Fruit fly (Drosophila melanogaster) whole organism, wandering third instar larva: ENCODE data around the gene CG31687.

ENCODE experiments used
- CG9705 ChIP-seq: fragments of 200-800 bp; sonication (Bioruptor generic); optimal IDR thresholded peaks from 2 replicates; lab custom pipeline; 2018; ENCODE audit warnings: missing biosample characterization, mild to moderate bottlenecking, missing genetic modification characterization
- CrebA ChIP-seq: fragments of 200-800 bp; sonication (Bioruptor generic); optimal IDR thresholded peaks from 2 replicates; lab custom pipeline; 2016; ENCODE audit warnings: missing biosample characterization, mild to moderate bottlenecking, missing genetic modification characterization, borderline replicate concordance
- Dfd ChIP-seq: fragments of >200 bp; optimal IDR thresholded peaks from 2 replicates; lab custom pipeline; 2017; ENCODE audit warnings: missing biosample characterization, missing genetic modification characterization
- Dif ChIP-seq: fragments of 200-275, 200-300 bp; sonication (Bioruptor generic); optimal IDR thresholded peaks from 2 replicates; lab custom pipeline; 2018; ENCODE audit warnings: missing biosample characterization, missing genetic modification characterization; ENCODE audit not compliant: partially characterized antibody
- GATAd ChIP-seq: sonication (Bioruptor generic); optimal IDR thresholded peaks from 2 replicates; lab custom pipeline; 2016; ENCODE audit warnings: missing biosample characterization, missing genetic modification characterization
- HLH106 ChIP-seq: fragments of 200-800 bp; optimal IDR thresholded peaks from 3 replicates; lab custom pipeline; 2019; ENCODE audit warnings: missing biosample characterization, mild to moderate bottlenecking, missing genetic modification characterization, moderate library complexity
- Hnf4 ChIP-seq: fragments of 200-800 bp; sonication (Bioruptor generic); optimal IDR thresholded peaks from 2 replicates; lab custom pipeline; 2016; ENCODE audit warnings: missing biosample characterization, mild to moderate bottlenecking, missing genetic modification characterization
- Hr78 ChIP-seq: fragments of >200 bp; optimal IDR thresholded peaks from 2 replicates; lab custom pipeline; 2017; ENCODE audit warnings: missing biosample characterization, missing genetic modification characterization
- Jra ChIP-seq: sonication (Bioruptor generic); optimal IDR thresholded peaks from 2 replicates; lab custom pipeline; 2016; ENCODE audit warnings: missing biosample characterization, missing genetic modification characterization
- Mio ChIP-seq: sonication (Bioruptor generic); optimal IDR thresholded peaks from 2 replicates; lab custom pipeline; 2016; ENCODE audit warnings: missing biosample characterization, missing genetic modification characterization
- Myc ChIP-seq: fragments of >200 bp; optimal IDR thresholded peaks from 2 replicates; lab custom pipeline; 2017
- OdsH ChIP-seq: fragments of 200-800 bp; sonication (Bioruptor generic); optimal IDR thresholded peaks from 2 replicates; lab custom pipeline; 2016; ENCODE audit warnings: missing biosample characterization, mild to moderate bottlenecking, missing genetic modification characterization
- Rel ChIP-seq, 2 experiments: fragments of 200-800 bp; sonication (Bioruptor generic) in 1 of 2; optimal IDR thresholded peaks; 2 replicates in 1 of 2; 3 replicates in 1 of 2; lab custom pipeline; 2016 to 2019; ENCODE audit warnings: mild to moderate bottlenecking in 2 of 2, missing biosample characterization in 2 of 2, missing genetic modification characterization in 2 of 2, moderate library complexity in 1 of 2
- Sp1 ChIP-seq: fragments of 200-800 bp; sonication (Bioruptor generic); optimal IDR thresholded peaks from 3 replicates; lab custom pipeline; 2019; ENCODE audit warnings: missing biosample characterization, mild to moderate bottlenecking, missing genetic modification characterization, moderate library complexity
- Vsx2 ChIP-seq: fragments of 200-300, 225-300 bp; sonication (Bioruptor generic); optimal IDR thresholded peaks from 2 replicates; lab custom pipeline; 2018; ENCODE audit warnings: missing biosample characterization, missing genetic modification characterization; ENCODE audit not compliant: partially characterized antibody
- br ChIP-seq: fragments of 200-800 bp; sonication (Bioruptor generic); optimal IDR thresholded peaks from 2 replicates; lab custom pipeline; 2016; ENCODE audit warnings: missing biosample characterization, missing genetic modification characterization
- brk ChIP-seq: fragments of 200-800 bp; sonication (Bioruptor generic); optimal IDR thresholded peaks from 2 replicates; lab custom pipeline; 2016; ENCODE audit warnings: missing biosample characterization, mild to moderate bottlenecking, missing genetic modification characterization
- dl ChIP-seq, 2 experiments: fragments of 175-275, 200-275 bp in 1 of 2; fragments of 200-275 bp in 1 of 2; sonication (Bioruptor generic); optimal IDR thresholded peaks; lab custom pipeline; 2018; ENCODE audit warnings: mild to moderate bottlenecking in 2 of 2, missing biosample characterization in 2 of 2, missing genetic modification characterization in 2 of 2, moderate library complexity in 2 of 2; ENCODE audit not compliant: partially characterized antibody in 2 of 2, insufficient read depth in 1 of 2
- dmrt93B ChIP-seq: fragments of 200-800 bp; sonication (Bioruptor generic); optimal IDR thresholded peaks from 2 replicates; lab custom pipeline; 2018; ENCODE audit warnings: missing biosample characterization, mild to moderate bottlenecking, missing genetic modification characterization
- ey ChIP-seq: fragments of 200-800 bp; sonication (Bioruptor generic); optimal IDR thresholded peaks from 2 replicates; lab custom pipeline; 2016; ENCODE audit warnings: missing biosample characterization, missing genetic modification characterization
- foxo ChIP-seq, 2 experiments: fragments of 200-800 bp; sonication (Bioruptor generic); optimal IDR thresholded peaks; 2 replicates in 1 of 2; 3 replicates in 1 of 2; lab custom pipeline; 2016 to 2017; ENCODE audit warnings: missing biosample characterization in 2 of 2, missing genetic modification characterization in 2 of 2
- fru ChIP-seq: fragments of 200-800 bp; sonication (Bioruptor generic); optimal IDR thresholded peaks from 3 replicates; lab custom pipeline; 2016; ENCODE audit warnings: missing biosample characterization, mild to moderate bottlenecking, missing genetic modification characterization
- h ChIP-seq: fragments of 200-800 bp; sonication (Bioruptor generic); optimal IDR thresholded peaks from 3 replicates; lab custom pipeline; 2016; ENCODE audit warnings: missing biosample characterization, mild to moderate bottlenecking, missing genetic modification characterization
- jim ChIP-seq: fragments of 175-275, 200-325 bp; sonication (Bioruptor generic); optimal IDR thresholded peaks from 2 replicates; lab custom pipeline; 2016; ENCODE audit warnings: missing biosample characterization, mild to moderate bottlenecking, missing genetic modification characterization
- lola ChIP-seq: fragments of >200 bp; optimal IDR thresholded peaks from 2 replicates; lab custom pipeline; 2017; ENCODE audit warnings: missing biosample characterization, missing genetic modification characterization
- psq ChIP-seq: fragments of 200-800 bp; sonication (Bioruptor generic); optimal IDR thresholded peaks from 3 replicates; lab custom pipeline; 2017; ENCODE audit warnings: missing biosample characterization, mild to moderate bottlenecking, missing genetic modification characterization, moderate library complexity
- sage ChIP-seq: fragments of 200-800 bp; sonication (Bioruptor generic); optimal IDR thresholded peaks from 2 replicates; lab custom pipeline; 2016; ENCODE audit warnings: missing biosample characterization, mild to moderate bottlenecking, missing genetic modification characterization
- sv ChIP-seq: fragments of 200-800 bp; sonication (Bioruptor generic); optimal IDR thresholded peaks from 3 replicates; lab custom pipeline; 2016; ENCODE audit warnings: missing biosample characterization, missing genetic modification characterization
- tai ChIP-seq: sonication (Bioruptor generic); optimal IDR thresholded peaks from 2 replicates; lab custom pipeline; 2016; ENCODE audit warnings: missing biosample characterization, missing genetic modification characterization
- usp ChIP-seq: fragments of >200 bp; optimal IDR thresholded peaks from 2 replicates; lab custom pipeline; 2017; ENCODE audit warnings: missing biosample characterization, missing genetic modification characterization
- woc ChIP-seq: sonication (Bioruptor generic); optimal IDR thresholded peaks from 2 replicates; lab custom pipeline; 2016; ENCODE audit warnings: missing biosample characterization, mild to moderate bottlenecking, missing genetic modification characterization

The CG31687 gene

DNA sequence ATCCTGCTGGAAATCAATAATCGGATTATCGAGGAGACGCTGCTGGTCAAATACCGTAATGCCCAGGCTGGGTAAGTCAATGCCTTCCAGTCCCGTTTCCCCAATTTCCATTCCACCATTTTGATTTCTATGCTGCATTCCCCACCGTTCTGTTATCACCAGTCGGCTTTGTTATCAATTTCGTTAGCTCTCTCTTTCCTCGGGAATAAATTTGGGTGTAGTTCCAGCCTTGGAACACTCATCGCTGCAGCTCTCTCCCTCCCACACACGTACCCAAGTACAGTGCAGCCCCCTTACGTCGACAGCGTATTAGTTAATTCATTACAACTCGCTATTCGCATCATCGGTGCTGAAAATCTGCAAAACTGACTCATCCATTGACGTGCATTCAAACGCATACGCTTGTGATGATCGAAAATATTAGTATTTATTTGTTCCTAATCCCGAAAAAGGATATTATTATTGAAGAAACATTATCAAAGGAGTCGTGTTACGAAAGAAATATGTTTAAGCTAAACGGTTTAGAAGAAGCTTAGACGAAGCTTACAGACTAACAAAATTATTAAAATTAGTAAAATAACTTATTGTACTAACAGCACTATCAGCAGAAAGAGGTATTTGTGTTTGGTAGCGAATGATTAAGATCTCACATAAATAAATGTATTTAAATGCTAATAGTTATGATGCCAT is 32.3 kb upstream of the CG31687 start:
- peak; percentile 18 for TF ChIP-seq sage
- TF ChIP-seq woc (GFP tag; lab: Kevin White, UChicago) = peak; percentile 7
- peak; percentile 86 for TF ChIP-seq GATAd
- TF ChIP-seq HLH106 (tag; lab: Kevin White, UChicago) = peak; percentile 33
- no peak for TF ChIP-seq Myc (lab: Kevin White, UChicago)
- TF ChIP-seq ey (GFP tag; lab: Kevin White, UChicago) = peak; percentile 23
- TF ChIP-seq h (GFP tag; lab: Kevin White, UChicago) = peak; percentile 12
- TF ChIP-seq sv (GFP tag; lab: Kevin White, UChicago) = no peak
- TF ChIP-seq CrebA (GFP tag; lab: Kevin White, UChicago) = no peak
- TF ChIP-seq psq (GFP tag; lab: Kevin White, UChicago) = peak; percentile 65
- no peak for TF ChIP-seq Mio (GFP tag; lab: Kevin White, UChicago)
- peak; percentile 46 for TF ChIP-seq fru (GFP tag; lab: Kevin White, UChicago)
- peak; percentile 16 for TF ChIP-seq brk
- TF ChIP-seq dmrt93B = no peak
- peak; percentile 18 for TF ChIP-seq Hnf4 (GFP tag; lab: Kevin White, UChicago)
- TF ChIP-seq Jra (GFP tag; lab: Kevin White, UChicago) = no peak
- TF ChIP-seq foxo (GFP tag; optimal IDR thresholded peaks at IDR 0.05; lab: Kevin White, UChicago) = peak in 1 of 2 experiments; percentile 38
- no peak for TF ChIP-seq Rel (GFP tag; optimal IDR thresholded peaks at IDR 0.05; lab: Kevin White, UChicago)
- no peak for TF ChIP-seq Rel (tag; optimal IDR thresholded peaks at IDR 0.05; lab: Kevin White, UChicago)
- no peak for TF ChIP-seq usp (GFP tag; lab: Kevin White, UChicago)
- no peak for TF ChIP-seq Sp1 (GFP tag; lab: Kevin White, UChicago)

DNA sequence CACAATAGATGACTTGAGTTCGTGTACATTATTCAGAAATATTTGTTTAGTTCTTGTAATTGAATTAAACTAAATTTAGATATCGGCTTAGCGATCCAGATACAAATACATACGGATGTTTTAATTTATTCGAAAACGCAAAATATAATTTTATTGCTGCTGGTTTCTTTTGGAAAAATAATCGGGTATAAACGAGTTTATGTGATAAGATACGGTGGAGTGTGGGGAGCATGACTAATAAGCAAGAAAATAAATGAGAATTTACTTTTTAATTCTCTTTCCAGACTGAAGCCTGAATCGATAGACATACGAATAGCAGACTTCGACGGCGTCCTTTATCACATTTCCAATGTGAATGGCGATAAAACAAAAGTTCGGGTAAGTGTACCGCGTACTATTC is 30.0 kb upstream of the CG31687 start:
- TF ChIP-seq OdsH (GFP tag; lab: Kevin White, UChicago) (no peak), Hnf4 (GFP tag; lab: Kevin White, UChicago) (no peak), Myc (lab: Kevin White, UChicago) (no peak), CG9705 (no peak), brk (no peak), woc (GFP tag; lab: Kevin White, UChicago) (no peak), jim (GFP tag; lab: Kevin White, UChicago) (no peak), Vsx2 (no peak), Dif (no peak), fru (GFP tag; lab: Kevin White, UChicago) (no peak)

DNA sequence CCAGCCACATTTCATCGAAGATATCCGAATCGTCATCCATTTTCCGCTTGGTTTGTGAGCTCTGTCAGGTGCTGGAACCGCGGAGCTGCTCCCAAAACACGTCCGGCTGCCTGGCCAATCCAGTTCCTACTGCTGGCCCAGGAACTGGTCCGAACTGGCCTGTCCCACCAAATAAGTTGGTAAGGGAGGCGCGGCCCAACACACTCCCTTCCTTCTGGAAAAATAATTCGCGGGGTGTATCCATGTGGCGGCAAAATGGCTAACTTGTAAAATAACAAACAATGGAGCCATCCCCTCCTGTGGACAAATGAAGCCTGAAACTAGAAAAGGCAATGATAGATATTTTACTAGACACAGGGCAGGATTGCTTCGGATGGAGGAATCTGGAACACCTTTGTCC is 25.5 kb upstream of the CG31687 start, which contains the start of gene CG15130:
TSS of gene CG15130 (minus strand) at position 101 of the 400 bp plus-strand sequence.
- TF ChIP-seq OdsH (GFP tag; lab: Kevin White, UChicago) (no peak), jim (GFP tag; lab: Kevin White, UChicago) (no peak), br (no peak)

DNA sequence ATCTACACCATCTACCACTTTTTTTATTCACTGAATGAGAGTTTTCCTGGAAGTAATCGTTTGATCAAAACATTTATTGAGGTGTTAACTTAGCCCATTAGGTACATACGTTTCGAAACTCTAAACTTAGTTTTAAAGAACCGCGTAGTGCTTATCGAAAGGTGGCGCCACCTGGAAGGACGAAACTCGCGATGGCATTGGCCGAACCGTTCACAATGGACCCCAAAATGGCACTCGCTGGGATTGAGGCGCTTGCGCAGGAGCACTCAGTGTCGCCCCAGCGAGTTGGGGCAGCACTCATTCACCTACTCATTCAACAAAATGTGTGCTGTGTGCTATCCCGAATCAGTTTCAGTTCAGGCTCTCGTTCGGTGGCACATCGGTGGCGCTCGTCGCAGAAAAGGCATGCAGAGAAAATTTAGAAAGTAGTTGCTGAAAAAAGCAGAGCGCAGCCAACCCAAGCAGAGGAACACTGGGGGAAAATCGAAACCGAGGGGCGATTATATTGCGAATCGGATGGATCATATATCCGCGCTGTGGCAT is 24.1 kb upstream of the CG31687 start, which contains the start of gene CG31688:
TSS of gene CG31688 (plus strand) at position 346 of the 543 bp plus-strand sequence.
- TF ChIP-seq Hr78 (no peak), dl (GFP tag; optimal IDR thresholded peaks at IDR 0.05; lab: Kevin White, UChicago; ENCODE audit: insufficient read depth in 1 of 2, partially characterized antibody in 2 of 2) (no peak), woc (GFP tag; lab: Kevin White, UChicago) (no peak), foxo (GFP tag; optimal IDR thresholded peaks at IDR 0.05; lab: Kevin White, UChicago) (no peak), fru (GFP tag; lab: Kevin White, UChicago) (no peak), sage (no peak), lola (GFP tag; lab: Kevin White, UChicago) (no peak), GATAd (no peak), tai (no peak), Rel (GFP tag; optimal IDR thresholded peaks at IDR 0.05; lab: Kevin White, UChicago) (no peak), Rel (tag; optimal IDR thresholded peaks at IDR 0.05; lab: Kevin White, UChicago) (no peak)

DNA sequence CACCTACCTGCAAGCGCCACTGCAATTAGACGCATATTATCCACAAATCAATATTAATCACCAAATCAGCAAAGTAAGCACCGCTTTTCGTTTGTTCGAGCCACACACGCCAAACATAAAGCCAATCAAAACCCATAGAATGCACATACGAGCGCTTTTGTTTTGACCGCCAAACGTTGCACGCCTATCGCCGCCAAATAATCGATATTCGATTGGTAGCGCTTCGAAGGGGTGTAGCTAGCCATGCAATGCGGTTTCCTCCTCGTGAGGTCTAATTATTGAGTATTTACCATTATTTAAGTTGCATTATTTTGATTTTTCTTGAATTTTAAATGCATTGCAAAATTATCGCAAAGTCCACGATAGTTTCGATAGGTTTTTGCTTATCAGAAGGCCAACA is 22.6 kb upstream of the CG31687 start:
- TF ChIP-seq Dfd (no peak), Rel (GFP tag; optimal IDR thresholded peaks at IDR 0.05; lab: Kevin White, UChicago) (no peak), Rel (tag; optimal IDR thresholded peaks at IDR 0.05; lab: Kevin White, UChicago) (peak; percentile 21)
- TF ChIP-seq, all 38 proteins: peak for 1
